Fruit fly (Drosophila melanogaster): ENCODE measurements around the gene rdx.

dm6 chr3R:13983272-13984032 lies 48.4 kb downstream of the rdx start:
- TF ChIP-seq stc (GFP tag; IDR thresholded peaks at IDR 0.05) (peak; percentile 80), kay (GFP tag; optimal IDR thresholded peaks at IDR 0.05) (peak; percentile 91), nom (GFP tag; optimal IDR thresholded peaks at IDR 0.05) (peak; percentile 84), CG14860 (GFP tag; IDR thresholded peaks at IDR 0.05; ENCODE audit: partially characterized antibody) (no peak)

Data from whole organism, embryonic.